Fruit fly (Drosophila melanogaster) whole organism, embryonic: ENCODE results near the gene CG9782.

Source experiments
- CG10274 ChIP-seq: fragments of 200-800 bp; sonication (Bioruptor generic); optimal IDR thresholded peaks from 3 replicates; lab custom pipeline; 2017; ENCODE audit warnings: missing biosample characterization, mild to moderate bottlenecking, missing genetic modification characterization
- CG11560 ChIP-seq: fragments of 200-800 bp; sonication (Bioruptor generic); IDR thresholded peaks from 3 replicates; pipeline ENCODE4 v1.3.6; 2022; ENCODE audit warnings: missing biosample characterization, missing genetic modification characterization
- CG12391 ChIP-seq: fragments of 200-800 bp; sonication (Bioruptor generic); optimal IDR thresholded peaks from 3 replicates; lab custom pipeline; 2018; ENCODE audit warnings: missing biosample characterization, mild to moderate bottlenecking, missing genetic modification characterization, moderate library complexity
- CG12769 ChIP-seq: fragments of 200-800 bp; sonication (Bioruptor generic); optimal IDR thresholded peaks from 2 replicates; lab custom pipeline; 2019; ENCODE audit warnings: missing biosample characterization, mild to moderate bottlenecking, missing genetic modification characterization, moderate library complexity
- CG14014 ChIP-seq: fragments of 200-800 bp; sonication (Bioruptor generic); IDR thresholded peaks from 2 replicates; pipeline ENCODE4 v1.3.6; 2022; ENCODE audit warnings: missing biosample characterization, missing genetic modification characterization
- CG15269 ChIP-seq: fragments of 200-800 bp; sonication (Bioruptor generic); optimal IDR thresholded peaks from 2 replicates; lab custom pipeline; 2018; ENCODE audit warnings: missing biosample characterization, mild to moderate bottlenecking, missing genetic modification characterization, moderate library complexity
- CG1529 ChIP-seq: fragments of 200-800 bp; sonication (Bioruptor generic); optimal IDR thresholded peaks from 3 replicates; lab custom pipeline; 2018; ENCODE audit warnings: missing biosample characterization, missing genetic modification characterization
- CG31441 ChIP-seq: fragments of 200-800 bp; sonication (Bioruptor generic); IDR thresholded peaks from 2 replicates; pipeline ENCODE4 v1.3.6; 2022; ENCODE audit warnings: missing biosample characterization, missing genetic modification characterization
- CG32772 ChIP-seq: fragments of 200-800 bp; sonication (Bioruptor generic); IDR thresholded peaks from 2 replicates; pipeline ENCODE4 v1.3.6; 2022; ENCODE audit warnings: missing biosample characterization, missing genetic modification characterization
- CG3407 ChIP-seq: fragments of 200-800 bp; sonication (Bioruptor generic); optimal IDR thresholded peaks from 2 replicates; lab custom pipeline; 2018; ENCODE audit warnings: missing biosample characterization, mild to moderate bottlenecking, missing genetic modification characterization
- CG3995 ChIP-seq: fragments of 200-800 bp; sonication (Bioruptor generic); optimal IDR thresholded peaks from 3 replicates; lab custom pipeline; 2016; ENCODE audit warnings: missing biosample characterization, missing genetic modification characterization
- CG6654 ChIP-seq: fragments of 200-800 bp; sonication (Bioruptor generic); optimal IDR thresholded peaks from 2 replicates; lab custom pipeline; 2017; ENCODE audit warnings: missing biosample characterization, mild to moderate bottlenecking, missing genetic modification characterization
- CG7987 ChIP-seq: fragments of 200-800 bp; sonication (Bioruptor generic); optimal IDR thresholded peaks from 2 replicates; lab custom pipeline; 2018; ENCODE audit warnings: missing biosample characterization, mild to moderate bottlenecking, missing genetic modification characterization, moderate library complexity
- CG8281 ChIP-seq: fragments of 200-800 bp; sonication (Bioruptor generic); optimal IDR thresholded peaks from 2 replicates; lab custom pipeline; 2018; ENCODE audit warnings: missing biosample characterization, mild to moderate bottlenecking, missing genetic modification characterization, moderate library complexity
- CG8359 ChIP-seq: fragments of 200-800 bp; sonication (Bioruptor generic); optimal IDR thresholded peaks from 2 replicates; lab custom pipeline; 2017; ENCODE audit warnings: missing biosample characterization, mild to moderate bottlenecking, missing genetic modification characterization, borderline replicate concordance
- CG8388 ChIP-seq: fragments of 200-800 bp; sonication (Bioruptor generic); optimal IDR thresholded peaks from 2 replicates; lab custom pipeline; 2019; ENCODE audit warnings: missing biosample characterization, mild to moderate bottlenecking, missing genetic modification characterization, moderate library complexity
- CG9817 ChIP-seq: fragments of 200-800 bp; sonication (Bioruptor generic); optimal IDR thresholded peaks from 2 replicates; lab custom pipeline; 2018; ENCODE audit warnings: missing biosample characterization, mild to moderate bottlenecking, missing genetic modification characterization, moderate library complexity
- CG9876 ChIP-seq: fragments of 200-800 bp; sonication (Bioruptor generic); optimal IDR thresholded peaks from 2 replicates; lab custom pipeline; 2016; ENCODE audit warnings: missing biosample characterization, missing genetic modification characterization
- D ChIP-seq, 2 experiments: fragments of 200-800 bp in 1 of 2; fragments of >200 bp in 1 of 2; sonication (Bioruptor generic) in 1 of 2; optimal IDR thresholded peaks; 2 replicates in 1 of 2; 3 replicates in 1 of 2; lab custom pipeline; 2017; ENCODE audit warnings: mild to moderate bottlenecking in 1 of 2, missing biosample characterization in 1 of 2, missing genetic modification characterization in 1 of 2, missing genetic modification reagents in 1 of 2
- Dref ChIP-seq: fragments of 200-800 bp; sonication (Bioruptor generic); IDR thresholded peaks from 2 replicates; pipeline ENCODE4 v1.3.6; 2022; ENCODE audit warnings: missing biosample characterization, missing genetic modification characterization
- Fer3 ChIP-seq: fragments of 200-800 bp; sonication (Bioruptor generic); optimal IDR thresholded peaks from 2 replicates; lab custom pipeline; 2018; ENCODE audit warnings: missing biosample characterization, mild to moderate bottlenecking, missing genetic modification characterization, moderate library complexity
- MBD-R2 ChIP-seq: fragments of 200-800 bp; sonication (Bioruptor generic); IDR thresholded peaks from 2 replicates; pipeline ENCODE4 v1.3.6; 2022; ENCODE audit warnings: missing biosample characterization, missing genetic modification characterization
- Med ChIP-seq: fragments of 200-800 bp; sonication (Bioruptor generic); peaks from one replicate; lab custom pipeline; 2016; ENCODE audit warnings: missing biosample characterization, missing genetic modification characterization, mild to moderate bottlenecking, inconsistent platforms, moderate library complexity
- Neu2 ChIP-seq: fragments of 200-800 bp; sonication (Bioruptor generic); optimal IDR thresholded peaks from 3 replicates; lab custom pipeline; 2016; ENCODE audit warnings: missing biosample characterization, missing genetic modification characterization, borderline replicate concordance
- Pdp1 ChIP-seq, 2 experiments: fragments of 200-800 bp; sonication (Bioruptor generic); optimal IDR thresholded peaks; 3 replicates each; lab custom pipeline; 2016; ENCODE audit warnings: missing biosample characterization in 2 of 2, missing genetic modification characterization in 2 of 2, mild to moderate bottlenecking in 1 of 2, moderate library complexity in 1 of 2
- Sry-δ ChIP-seq: fragments of 200-800 bp; sonication (Bioruptor generic); optimal IDR thresholded peaks from 2 replicates; lab custom pipeline; 2016; ENCODE audit warnings: missing biosample characterization, missing genetic modification characterization
- Stat92E ChIP-seq, 3 experiments: fragments of >200 bp in 2 of 3; fragments of 200-800 bp in 1 of 3; sonication (Bioruptor generic) in 1 of 3; optimal IDR thresholded peaks; 2 replicates each; lab custom pipeline; 2017 to 2019; ENCODE audit warnings: missing biosample characterization in 3 of 3, missing genetic modification characterization in 3 of 3, mild to moderate bottlenecking in 1 of 3, moderate library complexity in 1 of 3
- Xbp1 ChIP-seq: fragments of 200-800 bp; sonication (Bioruptor generic); optimal IDR thresholded peaks from 3 replicates; lab custom pipeline; 2016; ENCODE audit warnings: missing biosample characterization, mild to moderate bottlenecking, missing genetic modification characterization
- abd-A ChIP-seq: fragments of 200-800 bp; sonication (Bioruptor generic); optimal IDR thresholded peaks from 3 replicates; lab custom pipeline; 2019; ENCODE audit warnings: missing biosample characterization, mild to moderate bottlenecking, missing genetic modification characterization, moderate library complexity
- bab2 ChIP-seq: fragments of 200-800 bp; sonication (Bioruptor generic); optimal IDR thresholded peaks from 2 replicates; lab custom pipeline; 2016; ENCODE audit warnings: missing biosample characterization, missing genetic modification characterization
- bbx ChIP-seq: fragments of 200-800 bp; sonication (Bioruptor generic); IDR thresholded peaks from 2 replicates; pipeline ENCODE4 v1.3.6; 2022; ENCODE audit warnings: missing biosample characterization, missing genetic modification characterization; ENCODE audit not compliant: partially characterized antibody
- bsh ChIP-seq, 2 experiments: fragments of 200-800 bp; sonication (Bioruptor generic); optimal IDR thresholded peaks; 2 replicates each; lab custom pipeline; 2017 to 2018; ENCODE audit warnings: mild to moderate bottlenecking in 2 of 2, missing biosample characterization in 2 of 2, missing genetic modification characterization in 2 of 2, moderate library complexity in 1 of 2
- cad ChIP-seq: fragments of >200 bp; optimal IDR thresholded peaks from 2 replicates; lab custom pipeline; 2017; ENCODE audit warnings: missing biosample characterization, missing genetic modification characterization
- cg ChIP-seq: fragments of 200-800 bp; sonication (Bioruptor generic); optimal IDR thresholded peaks from 3 replicates; lab custom pipeline; 2019; ENCODE audit warnings: missing biosample characterization, mild to moderate bottlenecking, missing genetic modification characterization, moderate library complexity
- ci ChIP-seq: fragments of 200-800 bp; sonication (Bioruptor generic); IDR thresholded peaks from 3 replicates; pipeline ENCODE4 v1.3.6; 2022; ENCODE audit warnings: missing biosample characterization, missing genetic modification characterization
- corto ChIP-seq: fragments of 200-800 bp; sonication (Bioruptor generic); optimal IDR thresholded peaks from 2 replicates; lab custom pipeline; 2016; ENCODE audit warnings: missing biosample characterization, mild to moderate bottlenecking, missing genetic modification characterization, moderate library complexity
- dm ChIP-seq: fragments of 200-800 bp; sonication (Bioruptor generic); optimal IDR thresholded peaks from 3 replicates; lab custom pipeline; 2016; ENCODE audit warnings: missing biosample characterization, missing genetic modification characterization
- gem ChIP-seq: fragments of 200-800 bp; sonication (Bioruptor generic); optimal IDR thresholded peaks from 2 replicates; lab custom pipeline; 2019; ENCODE audit warnings: missing biosample characterization, mild to moderate bottlenecking, missing genetic modification characterization, moderate library complexity
- insv ChIP-seq, 2 experiments: fragments of 200-800 bp; sonication (Bioruptor generic); optimal IDR thresholded peaks; 3 replicates each; lab custom pipeline; 2016 to 2018; ENCODE audit warnings: missing biosample characterization in 2 of 2, missing genetic modification characterization in 2 of 2
- nau ChIP-seq: fragments of 200-800 bp; sonication (Bioruptor generic); optimal IDR thresholded peaks from 3 replicates; lab custom pipeline; 2017; ENCODE audit warnings: missing biosample characterization, mild to moderate bottlenecking, missing genetic modification characterization, missing genetic modification reagents
- odd ChIP-seq: fragments of 200-800 bp; sonication (Bioruptor generic); optimal IDR thresholded peaks from 2 replicates; lab custom pipeline; 2017; ENCODE audit warnings: missing biosample characterization, mild to moderate bottlenecking, missing genetic modification characterization
- org-1 ChIP-seq: fragments of 200-800 bp; sonication (Bioruptor generic); optimal IDR thresholded peaks from 2 replicates; lab custom pipeline; 2017; ENCODE audit warnings: missing biosample characterization, missing genetic modification characterization
- repo ChIP-seq: fragments of 200-800 bp; sonication (Bioruptor generic); optimal IDR thresholded peaks from 2 replicates; lab custom pipeline; 2016; ENCODE audit warnings: missing biosample characterization, missing genetic modification characterization
- sd ChIP-seq: fragments of 200-800 bp; sonication (Bioruptor generic); optimal IDR thresholded peaks from 3 replicates; lab custom pipeline; 2018; ENCODE audit warnings: missing biosample characterization, mild to moderate bottlenecking, missing genetic modification characterization, moderate library complexity
- sens ChIP-seq: fragments of 200-800 bp; sonication (Bioruptor generic); peaks from one replicate; lab custom pipeline; 2016; ENCODE audit warnings: missing biosample characterization, missing genetic modification characterization
- sqz ChIP-seq: fragments of 200-800 bp; sonication (Bioruptor generic); optimal IDR thresholded peaks from 3 replicates; lab custom pipeline; 2018; ENCODE audit warnings: missing biosample characterization, mild to moderate bottlenecking, missing genetic modification characterization
- tin ChIP-seq: fragments of 200-800 bp; sonication (Bioruptor generic); optimal IDR thresholded peaks from 3 replicates; lab custom pipeline; 2016; ENCODE audit warnings: missing biosample characterization, missing genetic modification characterization

The CG9782 gene

dm6 chrX:16648435-16648781, 27.0 kb upstream of the CG9782 start:
- TF ChIP-seq dm (GFP tag; lab: Kevin White, UChicago) (no peak), CG9876 (GFP tag; lab: Kevin White, UChicago) (no peak), cg (GFP tag; lab: Kevin White, UChicago) (peak; percentile 56), sqz (peak; percentile 20), abd-A (tag; lab: Kevin White, UChicago) (peak; percentile 17), CG32772 (GFP tag; lab: Robert Waterston, UW) (0 out of 2 replicates have a peak, but pooled peaks have one; percentile 8), sens (peak; percentile 36), insv (GFP tag; optimal IDR thresholded peaks at IDR 0.05; lab: Kevin White, UChicago) (peak in 1 of 2 experiments; percentile 71), sd (tag; lab: Kevin White, UChicago) (peak; percentile 62), tin (GFP tag; lab: Kevin White, UChicago) (no peak), CG6654 (GFP tag; lab: Kevin White, UChicago) (no peak), CG8281 (tag; lab: Kevin White, UChicago) (no peak)
- TF ChIP-seq, all 482 proteins: peak for 7

- no peak for TF ChIP-seq cad (GFP tag; lab: Kevin White, UChicago)
- TF ChIP-seq Stat92E (GFP tag; optimal IDR thresholded peaks at IDR 0.05; lab: Kevin White, UChicago), result no peak
- TF ChIP-seq Dref, result no peak
- no peak for TF ChIP-seq Fer3 (tag; lab: Kevin White, UChicago)
- TF ChIP-seq D (optimal IDR thresholded peaks at IDR 0.05; lab: Kevin White, UChicago), result peak; percentile 2
- TF ChIP-seq D (GFP tag; optimal IDR thresholded peaks at IDR 0.05; lab: Kevin White, UChicago), result no peak
- no peak for TF ChIP-seq repo (GFP tag; lab: Kevin White, UChicago)
- peak; percentile 22 for TF ChIP-seq Med (GFP tag; lab: Kevin White, UChicago)
- no peak for TF ChIP-seq CG3407 (GFP tag; lab: Kevin White, UChicago)
- no peak for TF ChIP-seq org-1 (GFP tag; lab: Kevin White, UChicago)
- no peak for TF ChIP-seq CG14014 (GFP tag; lab: Robert Waterston, UW)
- TF ChIP-seq nau, result no peak
- no peak for TF ChIP-seq CG3995 (GFP tag; lab: Kevin White, UChicago)
- TF ChIP-seq CG12391 (tag; lab: Kevin White, UChicago), result no peak
- no peak for TF ChIP-seq Neu2 (GFP tag; lab: Kevin White, UChicago)
- no peak for TF ChIP-seq gem (tag; lab: Kevin White, UChicago)
- no peak for TF ChIP-seq odd (GFP tag; lab: Kevin White, UChicago)
- TF ChIP-seq CG31441 (GFP tag; lab: Robert Waterston, UW), result no peak
- no peak for TF ChIP-seq CG10274 (GFP tag; lab: Kevin White, UChicago)
- TF ChIP-seq corto (GFP tag; lab: Kevin White, UChicago), result peak; percentile 7
- peak in 1 of 2 experiments; percentile 79 for TF ChIP-seq insv (GFP tag; optimal IDR thresholded peaks at IDR 0.05; lab: Kevin White, UChicago)
- no peak for TF ChIP-seq CG11560 (tag; lab: Robert Waterston, UW)
- TF ChIP-seq MBD-R2, result no peak
- peak in 1 of 2 experiments; percentile 15 for TF ChIP-seq bsh (GFP tag; optimal IDR thresholded peaks at IDR 0.05; lab: Kevin White, UChicago)
- no peak for TF ChIP-seq Xbp1 (GFP tag; lab: Kevin White, UChicago)
- TF ChIP-seq Pdp1 (GFP tag; optimal IDR thresholded peaks at IDR 0.05; lab: Kevin White, UChicago), result peak in 1 of 2 experiments; percentile 62
- TF ChIP-seq CG8388 (GFP tag; lab: Kevin White, UChicago), result no peak
- TF ChIP-seq CG12769 (tag; lab: Kevin White, UChicago), result no peak
- TF ChIP-seq ci (GFP tag; lab: Robert Waterston, UW), result no peak
- no peak for TF ChIP-seq CG15269 (tag; lab: Kevin White, UChicago)
- no peak for TF ChIP-seq bab2 (GFP tag; lab: Kevin White, UChicago)
- no peak for TF ChIP-seq CG9817 (tag; lab: Kevin White, UChicago)
- TF ChIP-seq CG8359 (GFP tag; lab: Kevin White, UChicago), result no peak
- no peak for TF ChIP-seq bbx (GFP tag; lab: Robert Waterston, UW)
- no peak for TF ChIP-seq CG1529 (GFP tag; lab: Kevin White, UChicago)
- TF ChIP-seq Sry-δ (GFP tag; lab: Kevin White, UChicago), result no peak
- no peak for TF ChIP-seq CG7987 (GFP tag; lab: Kevin White, UChicago)
Observed at dm6 chrX:16647737-16648434, 26.5 kb upstream of the CG9782 start.
